Worm (Caenorhabditis elegans) whole organism, young adult: Measurements from ENCODE around the gene ent-2.

Experiments used
- C17E4.6 ChIP-seq: fragments of 200-800 bp; sonication (Bioruptor generic); IDR thresholded peaks from 2 replicates; pipeline ENCODE4 v1.3.6; 2022; ENCODE audit warnings: missing genetic modification reagents, missing genetic modification characterization, missing compliant biosample characterization
- K12H6.12 ChIP-seq: fragments of 200-800 bp; sonication (Bioruptor generic); optimal IDR thresholded peaks from 2 replicates; lab custom pipeline; 2018; ENCODE audit warnings: mild to moderate bottlenecking, missing genetic modification characterization, missing compliant biosample characterization
- ceh-100 ChIP-seq: fragments of 200-800 bp; sonication (Bioruptor generic); IDR thresholded peaks from 2 replicates; pipeline ENCODE4 v1.3.6; 2022; ENCODE audit warnings: missing genetic modification reagents, missing genetic modification characterization, missing compliant biosample characterization
- ceh-91 ChIP-seq: fragments of 200-800 bp; sonication (Bioruptor generic); IDR thresholded peaks from 2 replicates; pipeline ENCODE4 v1.3.6; 2022; ENCODE audit warnings: missing genetic modification reagents, missing genetic modification characterization, missing compliant biosample characterization
- lsl-1 ChIP-seq: fragments of 200-800 bp; sonication (Bioruptor generic); optimal IDR thresholded peaks from 2 replicates; lab custom pipeline; 2018; ENCODE audit warnings: mild to moderate bottlenecking, missing genetic modification characterization, moderate library complexity, missing compliant biosample characterization
- nhr-120 ChIP-seq: fragments of 200-800 bp; sonication (Bioruptor generic); IDR thresholded peaks from 2 replicates; pipeline ENCODE4 v1.3.6; 2022; ENCODE audit warnings: missing genetic modification characterization, missing compliant biosample characterization
- ztf-28 ChIP-seq: fragments of 200-800 bp; sonication (Bioruptor generic); IDR thresholded peaks from 2 replicates; pipeline ENCODE4 v1.3.6; 2022; ENCODE audit warnings: missing genetic modification reagents, missing genetic modification characterization, missing compliant biosample characterization

ent-2 gene

DNA sequence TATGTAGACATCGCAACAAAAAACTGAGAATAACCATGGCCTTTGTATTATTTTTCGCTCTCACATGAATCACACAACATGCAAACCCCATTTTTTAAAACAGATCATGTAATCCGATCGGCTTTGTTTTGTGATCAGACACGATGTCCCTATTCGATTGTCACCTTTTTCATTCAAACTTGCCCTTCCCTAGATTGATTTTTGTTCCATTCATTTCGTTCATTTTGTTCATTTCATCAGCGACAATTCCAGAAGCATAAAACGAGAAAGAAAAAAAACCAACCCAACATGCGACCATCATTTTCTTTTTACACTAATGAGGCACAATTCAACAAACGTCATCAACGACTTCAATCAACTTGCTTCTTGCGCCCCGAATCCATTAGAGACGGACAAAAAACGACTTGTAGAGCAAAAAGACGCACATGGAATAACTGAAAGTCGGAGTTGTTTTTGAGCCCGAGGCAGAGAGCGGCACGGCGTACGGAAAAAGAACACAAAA lies 50.1 kb downstream of the ent-2 start, which contains the start of gene F59D12.3:
TSS of gene F59D12.3 (minus strand) at position 51 of the 502 bp plus-strand sequence.
- no peak for TF ChIP-seq C17E4.6 (GFP tag; lab: Robert Waterston, UW)
- no peak for TF ChIP-seq nhr-120 (GFP tag; lab: Robert Waterston, UW)
- TF ChIP-seq ceh-100 (GFP tag; lab: Robert Waterston, UW), result no peak
- TF ChIP-seq ceh-91 (GFP tag; lab: Robert Waterston, UW), result no peak
- TF ChIP-seq ztf-28 (GFP tag; lab: Robert Waterston, UW), result no peak

DNA sequence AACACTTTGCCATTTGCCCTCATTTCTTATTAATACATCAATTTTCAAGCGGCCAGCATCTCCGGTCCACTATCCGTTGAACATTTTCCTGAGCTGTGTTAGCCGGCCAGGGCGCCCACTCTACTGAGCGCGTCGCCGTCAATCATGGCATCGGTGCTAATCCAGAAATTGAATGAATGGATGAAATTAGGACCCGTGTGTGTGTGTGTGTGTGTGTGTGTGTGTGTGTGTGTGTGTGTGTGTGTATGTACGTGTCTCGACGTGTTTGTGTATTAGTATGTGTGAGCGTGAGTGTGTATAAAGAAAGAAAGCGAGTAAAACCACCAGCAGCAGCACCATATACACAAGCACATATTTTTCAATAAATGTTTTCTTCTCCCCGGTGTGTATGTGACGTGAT lies 52.3 kb downstream of the ent-2 start:
- TF ChIP-seq lsl-1 (GFP tag; lab: Kevin White, UChicago), result no peak
- peak; percentile 39 for TF ChIP-seq K12H6.12 (tag; lab: Kevin White, UChicago)
